Worm (Caenorhabditis elegans): ENCODE data around the gene pph-4.2.
"Not testable (repeated sequence)": the region's sequence is repeated elsewhere in the genome, so short reads cannot be mapped to it uniquely, and the experiment has no call there.

The pph-4.2 gene

DNA sequence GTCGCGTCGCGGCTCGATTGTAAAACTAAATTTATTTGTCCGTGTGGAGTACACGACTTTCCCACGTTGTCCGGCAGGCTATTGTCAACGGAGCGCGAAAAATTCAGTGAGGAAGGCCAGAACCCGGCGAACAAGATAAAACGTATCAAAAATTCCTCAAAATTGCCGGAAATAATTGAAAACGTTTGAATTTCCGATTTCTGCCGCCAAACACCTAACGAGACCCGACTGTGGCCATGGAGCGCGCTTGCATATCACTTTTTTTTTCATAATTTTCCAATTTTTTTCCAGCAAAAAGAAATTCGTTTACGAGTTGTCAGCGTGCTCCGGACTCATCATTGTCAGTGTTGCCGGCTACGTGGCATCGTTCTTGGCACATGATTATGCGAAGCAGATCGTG lies 21.4 kb upstream of the pph-4.2 start:
- TF ChIP-seq ceh-43 (GFP tag; optimal IDR thresholded peaks at IDR 0.05): no peak
- no peak for TF ChIP-seq ham-2 (GFP tag; optimal IDR thresholded peaks at IDR 0.05)
- TF ChIP-seq hlh-1 (tag; optimal IDR thresholded peaks at IDR 0.05): no peak

DNA sequence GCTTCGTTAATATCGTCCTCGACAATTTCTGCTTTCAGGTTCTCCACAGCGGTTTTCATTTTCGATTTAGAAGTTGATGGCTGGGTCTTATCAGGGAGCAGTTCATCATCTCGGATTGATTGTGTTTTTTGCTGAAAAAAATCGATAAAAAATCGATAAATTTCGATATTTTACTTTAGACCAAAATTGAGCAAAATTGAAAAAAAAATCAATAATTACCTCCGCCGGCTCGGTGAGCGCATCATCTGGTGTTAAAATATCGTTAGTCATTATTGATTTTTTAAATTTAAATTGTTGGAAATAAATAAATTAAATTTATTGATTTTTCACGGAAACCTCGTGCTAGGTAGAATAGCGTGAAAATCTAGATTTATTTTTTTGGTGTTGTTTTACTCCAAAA lies 18.0 kb upstream of the pph-4.2 start, which contains the start of gene Y49E10.10:
Gene Y49E10.10, plus strand, starts transcription at position 381 of the 400 bp plus-strand sequence.
- no peak for TF ChIP-seq elt-3 (tag; optimal IDR thresholded peaks at IDR 0.05)
- TF ChIP-seq unc-120 (tag; optimal IDR thresholded peaks at IDR 0.05; ENCODE audit: poor library complexity, severe bottlenecking): no peak
- TF ChIP-seq nhr-28 (tag; optimal IDR thresholded peaks at IDR 0.05): no peak
- no peak for TF ChIP-seq zip-8 (tag; optimal IDR thresholded peaks at IDR 0.05)
- no peak for TF ChIP-seq elt-1 (tag; optimal IDR thresholded peaks at IDR 0.05; ENCODE audit: borderline replicate concordance, insufficient read depth)

DNA sequence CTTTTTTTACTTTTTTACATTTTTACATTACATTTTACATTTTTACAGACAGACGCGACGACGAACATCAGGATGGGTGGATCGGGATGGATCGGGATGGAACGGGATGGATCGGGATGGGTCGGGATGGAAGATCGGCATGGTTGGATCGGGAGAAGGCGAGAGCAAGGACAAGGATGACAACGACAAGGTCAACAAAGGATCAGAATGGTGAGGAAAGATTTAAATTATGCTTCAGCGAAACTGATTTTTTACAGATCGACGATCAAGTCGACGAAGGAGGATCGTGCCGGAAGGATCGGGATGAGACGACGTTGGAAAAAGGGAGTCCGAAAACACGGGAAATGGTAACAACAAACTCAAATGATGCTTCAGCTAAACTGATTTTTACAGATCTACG lies 11.1 kb upstream of the pph-4.2 start:
- TF ChIP-seq mep-1 (tag; optimal IDR thresholded peaks at IDR 0.05) (no peak), unc-120 (tag; optimal IDR thresholded peaks at IDR 0.05; ENCODE audit: poor library complexity, severe bottlenecking) (no peak)

DNA sequence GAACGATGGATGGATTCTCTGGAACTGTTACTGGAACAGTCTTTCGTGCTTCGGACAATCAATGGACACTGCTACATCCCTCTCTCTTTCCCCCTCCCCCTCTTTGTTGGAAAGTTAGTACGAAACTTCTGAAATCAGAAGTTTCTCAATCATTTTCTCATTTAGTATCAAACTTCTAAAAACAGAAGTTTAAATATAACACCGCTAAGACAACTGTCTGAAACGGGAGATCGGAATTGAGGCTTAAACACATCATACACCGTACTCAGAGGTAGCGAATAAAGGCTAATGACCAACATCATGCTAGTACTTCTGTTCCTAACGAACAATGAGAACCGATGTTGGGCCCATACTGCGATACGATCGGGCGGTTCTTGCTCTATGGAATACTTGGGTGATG lies 9.5 kb upstream of the pph-4.2 start, which contains the start of gene Y49E10.30:
Gene Y49E10.30, plus strand, starts transcription at position 301 of the 400 bp plus-strand sequence.
- TF ChIP-seq mls-2 (tag; optimal IDR thresholded peaks at IDR 0.05); blmp-1 (tag; optimal IDR thresholded peaks at IDR 0.05); lin-32 (GFP tag; optimal IDR thresholded peaks at IDR 0.05): not testable (repeated sequence)

DNA sequence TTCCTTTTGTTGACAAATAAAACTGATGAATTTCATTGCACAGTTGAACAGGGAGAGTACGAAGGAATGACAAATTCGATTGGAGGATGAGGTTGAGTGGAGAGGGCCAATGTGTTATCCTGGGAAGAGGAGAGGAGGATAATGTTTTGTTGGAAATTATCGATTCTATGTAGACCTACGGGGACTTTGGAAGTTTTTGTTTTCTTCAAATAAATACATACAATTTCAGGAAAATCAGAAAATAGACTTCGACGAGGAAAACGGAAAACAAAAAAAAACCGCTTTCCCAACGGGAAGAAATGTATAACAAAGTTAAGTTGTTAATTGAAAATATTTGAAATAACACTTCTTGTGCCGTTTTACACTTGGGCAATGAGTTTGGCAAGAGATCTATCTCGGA lies 6.7 kb upstream of the pph-4.2 start, which contains the start of gene Y49E10.4:
Gene Y49E10.4, minus strand, starts transcription at position 101 of the 400 bp plus-strand sequence.
- TF ChIP-seq unc-62 (GFP tag; optimal IDR thresholded peaks at IDR 0.05); tbx-8 (GFP tag; optimal IDR thresholded peaks at IDR 0.05); mab-5 (tag; optimal IDR thresholded peaks at IDR 0.05): not testable (repeated sequence)

DNA sequence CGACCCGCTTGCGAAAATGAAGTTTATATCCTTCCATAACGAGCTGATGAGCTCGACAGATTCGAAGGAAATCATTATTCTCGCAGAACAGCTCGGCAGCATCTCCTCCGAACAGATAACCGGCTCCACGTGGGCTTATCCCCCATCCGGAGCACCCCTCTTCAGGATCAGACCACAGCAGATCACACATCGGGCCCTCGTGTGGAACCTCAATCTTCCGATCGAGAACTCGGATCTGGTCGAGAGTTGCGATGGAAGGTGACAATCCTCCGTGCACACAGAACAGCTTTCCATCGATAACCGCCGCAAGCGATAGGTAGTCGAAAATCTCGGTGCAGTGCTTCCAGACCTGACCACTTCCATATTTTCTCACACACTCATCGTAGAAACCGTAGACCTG lies 1.4 kb downstream of the pph-4.2 start:
- no peak for TF ChIP-seq unc-39 (tag; optimal IDR thresholded peaks at IDR 0.05)
- TF ChIP-seq mab-5 (tag; optimal IDR thresholded peaks at IDR 0.05): no peak
- no peak for TF ChIP-seq ztf-11 (tag; optimal IDR thresholded peaks at IDR 0.05)
- no peak for TF ChIP-seq nhr-2 (tag; optimal IDR thresholded peaks at IDR 0.05)
- no peak for TF ChIP-seq elt-1 (tag; optimal IDR thresholded peaks at IDR 0.05; ENCODE audit: borderline replicate concordance, insufficient read depth)
- TF ChIP-seq ham-2 (GFP tag; optimal IDR thresholded peaks at IDR 0.05): no peak
- no peak for TF ChIP-seq nhr-28 (tag; optimal IDR thresholded peaks at IDR 0.05)
- TF ChIP-seq nhr-237 (tag; optimal IDR thresholded peaks at IDR 0.05): no peak
- TF ChIP-seq pha-4 (tag; optimal IDR thresholded peaks at IDR 0.05): no peak
- TF ChIP-seq elt-3 (tag; optimal IDR thresholded peaks at IDR 0.05): no peak
- TF ChIP-seq tbx-8 (GFP tag; optimal IDR thresholded peaks at IDR 0.05): no peak
- no peak for TF ChIP-seq nhr-76 (tag; optimal IDR thresholded peaks at IDR 0.05)
- TF ChIP-seq nhr-12 (tag; optimal IDR thresholded peaks at IDR 0.05): no peak
- no peak for TF ChIP-seq zip-8 (tag; optimal IDR thresholded peaks at IDR 0.05)
- TF ChIP-seq M03D4.4 (tag; optimal IDR thresholded peaks at IDR 0.05): no peak
- no peak for TF ChIP-seq ceh-39 (tag; optimal IDR thresholded peaks at IDR 0.05)

DNA sequence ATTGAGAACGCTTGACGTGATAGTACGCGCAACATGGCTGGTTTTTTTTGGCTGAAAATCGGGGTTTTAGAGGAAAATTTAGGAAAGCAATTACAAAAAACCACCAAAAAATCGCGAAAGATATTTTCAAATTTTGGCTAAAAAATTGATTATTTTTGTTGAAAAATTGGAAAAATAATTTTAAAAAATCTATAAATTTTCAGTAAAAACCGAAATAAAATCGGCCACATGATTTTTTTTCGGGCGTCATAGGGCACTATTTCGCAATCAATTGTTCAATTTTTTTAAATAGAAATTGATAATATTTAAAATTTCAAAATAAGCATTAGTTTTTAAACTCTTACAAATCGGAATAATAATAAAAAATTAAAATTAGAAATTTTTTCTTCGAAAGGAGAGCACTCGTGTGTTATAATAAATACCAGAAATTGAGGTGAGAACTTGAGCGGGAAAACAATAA lies 3.2 kb downstream of the pph-4.2 start, which contains the start of gene glrx-5:
Gene glrx-5, minus strand, starts transcription at position 51 of the 460 bp plus-strand sequence.
- TF ChIP-seq M03D4.4 (tag; optimal IDR thresholded peaks at IDR 0.05) (no peak), ceh-39 (tag; optimal IDR thresholded peaks at IDR 0.05) (no peak), mep-1 (tag; optimal IDR thresholded peaks at IDR 0.05) (no peak), sem-2 (GFP tag; optimal IDR thresholded peaks at IDR 0.05) (no peak), unc-120 (tag; optimal IDR thresholded peaks at IDR 0.05; ENCODE audit: poor library complexity, severe bottlenecking) (no peak), lin-32 (GFP tag; optimal IDR thresholded peaks at IDR 0.05) (no peak), zip-8 (tag; optimal IDR thresholded peaks at IDR 0.05) (no peak), mab-5 (tag; optimal IDR thresholded peaks at IDR 0.05) (no peak)

DNA sequence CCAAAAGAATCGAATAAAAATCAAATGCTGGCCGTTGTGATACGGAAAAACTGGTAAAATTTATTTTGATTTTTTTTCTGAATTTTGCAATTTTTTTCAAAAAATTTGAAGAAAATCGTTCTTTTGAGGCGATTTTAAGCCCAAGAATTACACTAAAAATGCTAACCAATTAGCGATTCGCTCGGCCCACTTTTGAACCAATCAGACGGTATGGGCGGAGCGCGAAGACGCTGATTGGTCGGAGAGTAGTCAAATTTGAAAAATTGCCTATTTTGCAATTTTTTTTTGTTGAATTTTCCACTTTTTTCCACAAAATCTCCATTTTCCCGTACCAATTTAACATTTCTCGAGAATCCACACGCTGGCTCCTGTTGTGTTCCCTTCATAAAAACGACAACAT lies 3.7 kb downstream of the pph-4.2 start:
- no peak for TF ChIP-seq lsy-2 (tag; optimal IDR thresholded peaks at IDR 0.05)
- no peak for TF ChIP-seq unc-39 (tag; optimal IDR thresholded peaks at IDR 0.05)
- TF ChIP-seq ceh-39 (tag; optimal IDR thresholded peaks at IDR 0.05): no peak
- TF ChIP-seq lin-32 (GFP tag; optimal IDR thresholded peaks at IDR 0.05): no peak
- no peak for TF ChIP-seq nhr-12 (tag; optimal IDR thresholded peaks at IDR 0.05)
- no peak for TF ChIP-seq mls-2 (tag; optimal IDR thresholded peaks at IDR 0.05)
- no peak for TF ChIP-seq sptf-1 (tag; optimal IDR thresholded peaks at IDR 0.05)
- no peak for TF ChIP-seq tbx-8 (GFP tag; optimal IDR thresholded peaks at IDR 0.05)
- no peak for TF ChIP-seq mep-1 (tag; optimal IDR thresholded peaks at IDR 0.05)
